Fruit fly (Drosophila melanogaster): Measurements from ENCODE around the gene mtDNA-helicase.

dm6 chr2L:9912570-9913260 is 19.5 kb upstream of the mtDNA-helicase start, which contains the start of the genes Etl1 and Srp54:
- no peak for TF ChIP-seq vvl (GFP tag; IDR thresholded peaks at IDR 0.05)
- no peak for TF ChIP-seq CG18599 (GFP tag; optimal IDR thresholded peaks at IDR 0.05)
- no peak for TF ChIP-seq C15 (GFP tag; IDR thresholded peaks at IDR 0.05)
- no peak for TF ChIP-seq jing (GFP tag; optimal IDR thresholded peaks at IDR 0.05)
- TF ChIP-seq CG32767 (GFP tag; IDR thresholded peaks at IDR 0.05) = no peak
- TF ChIP-seq h (optimal IDR thresholded peaks at IDR 0.05) = no peak
- no peak for TF ChIP-seq schlank (tag; optimal IDR thresholded peaks at IDR 0.05)
- no peak for TF ChIP-seq wdn (GFP tag; IDR thresholded peaks at IDR 0.05)
- TF ChIP-seq CG14014 (GFP tag; IDR thresholded peaks at IDR 0.05) = no peak
- no peak for TF ChIP-seq insv (GFP tag; optimal IDR thresholded peaks at IDR 0.05)
- TF ChIP-seq GATAe (GFP tag; conservative IDR thresholded peaks at IDR 0.05) = no peak
- TF ChIP-seq Dip3 (GFP tag; optimal IDR thresholded peaks at IDR 0.05) = no peak
- TF ChIP-seq CG2199 (GFP tag; IDR thresholded peaks at IDR 0.05) = no peak

Measured in whole organism, embryonic.